Worm (Caenorhabditis elegans) whole organism, L2 larva: ENCODE data around the gene str-108.

ENCODE experiments used
- C34F6.9 ChIP-seq: fragments of 150-350 bp; optimal IDR thresholded peaks from 2 replicates; lab custom pipeline; 2014; ENCODE audit warnings: missing biosample characterization, missing genetic modification characterization
- F13H6.1 ChIP-seq: sonication (generic microtip); optimal IDR thresholded peaks from 2 replicates; lab custom pipeline; 2016; ENCODE audit warnings: missing genetic modification characterization, missing compliant biosample characterization
- Y55F3AM.14 ChIP-seq: fragments of 200-800 bp; sonication (Bioruptor generic); optimal IDR thresholded peaks from 2 replicates; lab custom pipeline; 2018; ENCODE audit warnings: mild to moderate bottlenecking, missing genetic modification characterization, missing compliant biosample characterization
- ZK546.5 ChIP-seq: sonication (generic microtip); optimal IDR thresholded peaks from 2 replicates; lab custom pipeline; 2017; ENCODE audit warnings: missing biosample characterization, missing genetic modification characterization
- alr-1 ChIP-seq: fragments of 150-350 bp; optimal IDR thresholded peaks from 2 replicates; lab custom pipeline; 2014; ENCODE audit warnings: missing biosample characterization, missing genetic modification characterization
- aly-2 ChIP-seq: fragments of 150-350 bp; optimal IDR thresholded peaks from 2 replicates; lab custom pipeline; 2014; ENCODE audit warnings: missing biosample characterization, missing genetic modification characterization
- ama-1 ChIP-seq: fragments of 150-350 bp; optimal IDR thresholded peaks from 2 replicates; lab custom pipeline; 2018; ENCODE audit warnings: inconsistent platforms
- ceh-82 ChIP-seq: fragments of 150-350 bp; optimal IDR thresholded peaks from 2 replicates; lab custom pipeline; 2014; ENCODE audit warnings: missing biosample characterization, missing genetic modification characterization
- dmd-4 ChIP-seq: sonication (generic microtip); optimal IDR thresholded peaks from 2 replicates; lab custom pipeline; 2017; ENCODE audit warnings: missing biosample characterization, missing genetic modification characterization
- egl-27 ChIP-seq: sonication (generic microtip); optimal IDR thresholded peaks from 3 replicates; lab custom pipeline; 2017; ENCODE audit warnings: missing biosample characterization, missing genetic modification reagents, missing genetic modification characterization
- fos-1 ChIP-seq: fragments of 150-350 bp; optimal IDR thresholded peaks from 2 replicates; lab custom pipeline; 2014; ENCODE audit warnings: missing biosample characterization, missing genetic modification characterization
- gmeb-1 ChIP-seq: fragments of 150-350 bp; optimal IDR thresholded peaks from 2 replicates; lab custom pipeline; 2014; ENCODE audit warnings: missing biosample characterization, missing genetic modification characterization
- lin-11 ChIP-seq: fragments of 150-350 bp; sonication (generic microtip); optimal IDR thresholded peaks from 2 replicates; lab custom pipeline; 2014; ENCODE audit warnings: missing biosample characterization, missing genetic modification characterization, inconsistent platforms, mixed read lengths
- lin-13 ChIP-seq: fragments of 150-350 bp; optimal IDR thresholded peaks from 2 replicates; lab custom pipeline; 2014; ENCODE audit warnings: missing biosample characterization, missing genetic modification reagents, missing genetic modification characterization
- lsy-2 ChIP-seq, 2 experiments: fragments of 150-350 bp in 1 of 2; sonication (generic microtip) in 1 of 2; optimal IDR thresholded peaks; 2 replicates each; lab custom pipeline; 2014 to 2017; ENCODE audit warnings: missing biosample characterization in 2 of 2, missing genetic modification characterization in 2 of 2
- mab-5 ChIP-seq: fragments of 150-350 bp; optimal IDR thresholded peaks from 2 replicates; lab custom pipeline; 2014; ENCODE audit warnings: missing biosample characterization, missing genetic modification characterization
- mbf-1 ChIP-seq: sonication (generic microtip); optimal IDR thresholded peaks from 2 replicates; lab custom pipeline; 2017; ENCODE audit warnings: missing biosample characterization, missing genetic modification characterization
- mdl-1 ChIP-seq, 2 experiments: fragments of 150-350 bp in 1 of 2; sonication (generic microtip) in 1 of 2; optimal IDR thresholded peaks; 2 replicates each; lab custom pipeline; 2017; ENCODE audit warnings: missing biosample characterization in 2 of 2, missing genetic modification characterization in 2 of 2
- nhr-10 ChIP-seq: sonication (generic microtip); optimal IDR thresholded peaks from 2 replicates; lab custom pipeline; 2017; ENCODE audit warnings: missing biosample characterization, missing genetic modification characterization
- nhr-11 ChIP-seq: fragments of 150-350 bp; optimal IDR thresholded peaks from 2 replicates; lab custom pipeline; 2014; ENCODE audit warnings: missing biosample characterization, missing genetic modification characterization
- nhr-12 ChIP-seq: fragments of 150-350 bp; optimal IDR thresholded peaks from 2 replicates; lab custom pipeline; 2014; ENCODE audit warnings: missing biosample characterization, missing genetic modification characterization
- nhr-129 ChIP-seq: fragments of 150-350 bp; optimal IDR thresholded peaks from 2 replicates; lab custom pipeline; 2014; ENCODE audit warnings: missing biosample characterization, missing genetic modification characterization
- nhr-23 ChIP-seq: fragments of 150-350 bp; optimal IDR thresholded peaks from 2 replicates; lab custom pipeline; 2014; ENCODE audit warnings: missing biosample characterization, missing genetic modification reagents, missing genetic modification characterization
- nhr-237 ChIP-seq: fragments of 150-350 bp; optimal IDR thresholded peaks from 2 replicates; lab custom pipeline; 2014; ENCODE audit warnings: missing biosample characterization, missing genetic modification characterization
- nhr-77 ChIP-seq: fragments of 150-350 bp; optimal IDR thresholded peaks from 2 replicates; lab custom pipeline; 2014; ENCODE audit warnings: missing biosample characterization, missing genetic modification characterization
- peb-1 ChIP-seq: fragments of 150-350 bp; optimal IDR thresholded peaks from 2 replicates; lab custom pipeline; 2014; ENCODE audit warnings: missing biosample characterization, missing genetic modification characterization
- sem-4 ChIP-seq: fragments of 150-350 bp; optimal IDR thresholded peaks from 2 replicates; lab custom pipeline; 2014; ENCODE audit warnings: missing biosample characterization, missing genetic modification reagents, missing genetic modification characterization
- skn-1 ChIP-seq: sonication (generic microtip); optimal IDR thresholded peaks from 2 replicates; lab custom pipeline; 2017; ENCODE audit warnings: missing biosample characterization, missing genetic modification characterization
- sma-3 ChIP-seq: sonication (generic microtip); optimal IDR thresholded peaks from 2 replicates; lab custom pipeline; 2016; ENCODE audit warnings: missing genetic modification reagents, missing genetic modification characterization, missing compliant biosample characterization
- sma-9 ChIP-seq, 2 experiments: fragments of 150-350 bp in 1 of 2; sonication (generic microtip) in 1 of 2; optimal IDR thresholded peaks; 2 replicates each; lab custom pipeline; 2014 to 2016; ENCODE audit warnings: missing genetic modification characterization in 2 of 2, mild to moderate bottlenecking in 1 of 2, missing biosample characterization in 1 of 2, missing compliant biosample characterization in 1 of 2, missing genetic modification reagents in 1 of 2, moderate library complexity in 1 of 2
- snpc-4 ChIP-seq: fragments of 150-350 bp; optimal IDR thresholded peaks from 2 replicates; lab custom pipeline; 2014; ENCODE audit warnings: missing biosample characterization, missing genetic modification characterization
- unc-55 ChIP-seq: fragments of 150-350 bp; sonication (generic microtip); optimal IDR thresholded peaks from 3 replicates; lab custom pipeline; 2014; ENCODE audit warnings: missing biosample characterization, missing genetic modification reagents, missing genetic modification characterization
- ztf-1 ChIP-seq: fragments of 200-800 bp; sonication (Bioruptor generic); conservative IDR thresholded peaks from 2 replicates; pipeline ENCODE4 v1.3.6; 2022; ENCODE audit warnings: missing genetic modification characterization, missing compliant biosample characterization
- ztf-11 ChIP-seq: sonication (generic microtip); optimal IDR thresholded peaks from 2 replicates; lab custom pipeline; 2017; ENCODE audit warnings: missing biosample characterization, missing genetic modification characterization
- ztf-4 ChIP-seq: fragments of 150-350 bp; optimal IDR thresholded peaks from 2 replicates; lab custom pipeline; 2014; ENCODE audit warnings: missing biosample characterization, missing genetic modification characterization

Gene str-108

DNA sequence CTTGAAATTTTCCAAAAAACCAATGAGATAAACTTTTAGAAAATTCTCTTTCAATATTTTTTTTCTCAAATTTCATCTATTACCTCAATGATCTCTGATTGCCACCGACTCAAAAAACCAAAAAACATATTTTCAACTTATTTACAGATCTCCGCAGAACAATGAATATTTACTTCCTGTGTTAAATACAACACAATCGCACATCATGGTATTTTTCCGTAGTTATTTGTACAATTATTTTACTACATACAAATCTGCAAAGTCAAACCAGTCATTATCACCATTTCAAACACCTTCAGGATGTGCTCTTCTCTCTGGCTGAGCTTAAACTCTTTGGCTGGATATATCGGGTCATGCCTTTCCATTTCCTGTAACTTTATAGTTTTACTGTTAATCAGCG, at the start of gene str-108:
str-108 (plus strand) TSS at position 301 of the 400 bp plus-strand sequence.
- TF ChIP-seq aly-2 (tag; lab: Kevin White, UChicago) (no peak), mdl-1 (tag; optimal IDR thresholded peaks at IDR 0.05; lab: Kevin White, UChicago) (no peak), lsy-2 (tag; optimal IDR thresholded peaks at IDR 0.05; lab: Kevin White, UChicago) (no peak), sma-3 (GFP tag; lab: Kevin White, UChicago) (no peak), mab-5 (tag; lab: Kevin White, UChicago) (no peak), alr-1 (tag; lab: Kevin White, UChicago) (no peak), fos-1 (tag; lab: Kevin White, UChicago) (no peak), nhr-12 (tag; lab: Kevin White, UChicago) (no peak), nhr-11 (tag; lab: Kevin White, UChicago) (no peak), sem-4 (no peak), lin-13 (GFP tag; lab: Kevin White, UChicago) (no peak), egl-27 (tag; lab: Kevin White, UChicago) (no peak), ztf-11 (tag; lab: Kevin White, UChicago) (no peak), ceh-82 (tag; lab: Kevin White, UChicago) (no peak), dmd-4 (tag; lab: Kevin White, UChicago) (no peak), nhr-237 (tag; lab: Kevin White, UChicago) (no peak), nhr-129 (no peak), lin-11 (tag; lab: Kevin White, UChicago) (no peak), Y55F3AM.14 (GFP tag; lab: Kevin White, UChicago) (no peak)

DNA sequence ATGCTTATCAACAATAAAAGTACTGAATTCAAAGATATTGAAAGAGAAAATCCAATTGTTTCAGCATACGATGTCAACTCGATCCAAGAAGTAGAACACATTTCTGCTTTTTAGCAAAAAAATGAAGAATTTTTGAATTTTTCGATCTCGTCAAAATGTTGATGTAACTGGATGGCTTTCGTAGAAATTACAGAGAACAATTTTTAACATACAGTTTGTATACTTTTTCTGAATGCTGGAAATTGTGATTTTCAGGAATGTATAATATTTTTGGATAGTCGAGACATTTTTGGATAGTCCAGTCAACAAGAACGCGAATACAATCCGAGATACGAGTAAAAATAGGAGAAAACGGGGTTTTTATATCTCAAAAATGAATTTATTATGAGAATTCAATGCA, 47.4 kb upstream of the str-108 start, which contains the start of gene str-103:
str-103 (minus strand) TSS at position 101 of the 400 bp plus-strand sequence.
- TF ChIP-seq dmd-4 (tag; lab: Kevin White, UChicago) (no peak), alr-1 (tag; lab: Kevin White, UChicago) (no peak), lsy-2 (tag; optimal IDR thresholded peaks at IDR 0.05; lab: Kevin White, UChicago) (no peak), ztf-1 (no peak), nhr-77 (tag; lab: Kevin White, UChicago) (no peak), nhr-12 (tag; lab: Kevin White, UChicago) (no peak)

ce11 chrV:16120499-16120898, 45.5 kb upstream of the str-108 start:
- TF ChIP-seq ZK546.5 (tag; lab: Kevin White, UChicago) (no peak), nhr-77 (tag; lab: Kevin White, UChicago) (no peak), lin-13 (GFP tag; lab: Kevin White, UChicago) (no peak), ztf-4 (tag; lab: Kevin White, UChicago) (no peak), C34F6.9 (tag; lab: Kevin White, UChicago) (no peak), lin-11 (tag; lab: Kevin White, UChicago) (no peak), ceh-82 (tag; lab: Kevin White, UChicago) (no peak), nhr-23 (tag; lab: Kevin White, UChicago) (no peak), fos-1 (tag; lab: Kevin White, UChicago) (no peak), gmeb-1 (tag; lab: Kevin White, UChicago) (no peak), nhr-10 (tag; lab: Kevin White, UChicago) (no peak)
- TF ChIP-seq, all 48 proteins: peak for 0

DNA sequence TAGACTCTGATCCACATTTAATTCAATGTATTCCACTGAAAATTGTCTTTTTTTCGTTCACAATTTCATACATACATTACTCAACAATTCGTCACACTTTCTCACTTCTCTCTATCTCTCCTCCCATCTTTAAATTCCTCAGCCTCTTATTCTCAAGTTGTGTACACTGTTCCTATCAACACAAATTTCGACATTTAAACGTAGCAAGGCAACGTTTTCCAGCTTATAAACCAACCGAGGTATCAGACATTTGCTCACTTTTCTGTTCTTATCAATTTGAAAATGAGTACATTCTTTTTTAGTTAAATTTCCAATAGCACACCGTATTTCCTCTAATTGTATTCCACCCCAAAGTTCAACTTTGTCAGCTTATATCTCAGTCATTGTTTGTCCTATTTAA, 45.1 kb upstream of the str-108 start, which contains the start of gene skr-3:
skr-3 (plus strand) TSS at position 163 of the 400 bp plus-strand sequence.
- peak; percentile 38 for TF ChIP-seq sma-9 (GFP tag; optimal IDR thresholded peaks at IDR 0.05; lab: Kevin White, UChicago)
- TF ChIP-seq sma-9 (tag; optimal IDR thresholded peaks at IDR 0.05; lab: Kevin White, UChicago) = no peak
- no peak for TF ChIP-seq dmd-4 (tag; lab: Kevin White, UChicago)
- peak; percentile 71 for TF ChIP-seq fos-1 (tag; lab: Kevin White, UChicago)
- no peak for TF ChIP-seq ztf-1

ce11 chrV:16121451-16121850, 44.6 kb upstream of the str-108 start:
- TF ChIP-seq ama-1 (lab: Kevin White, UChicago) (no peak), fos-1 (tag; lab: Kevin White, UChicago) (peak; percentile 24)

DNA sequence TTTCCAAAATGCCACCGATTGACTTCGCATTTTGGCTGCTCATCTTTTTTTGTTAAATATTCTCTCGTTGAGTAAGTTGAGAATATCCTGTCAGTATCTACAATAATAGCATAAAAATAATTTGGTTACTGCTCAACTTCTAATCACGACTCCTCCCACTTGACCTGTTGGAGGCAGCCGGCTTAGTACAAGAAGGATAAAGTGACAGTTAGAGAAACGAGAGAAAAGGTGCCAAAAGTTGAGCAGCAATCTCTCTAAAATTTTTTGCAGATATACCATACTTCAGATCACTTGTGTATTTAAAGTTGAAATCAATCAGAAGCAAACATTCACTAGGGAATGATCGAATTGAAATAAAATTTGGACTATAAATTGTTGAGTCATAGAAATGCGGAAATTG, 41.3 kb upstream of the str-108 start, which contains the start of gene nhr-111:
nhr-111 (minus strand) TSS at position 101 of the 400 bp plus-strand sequence.
- TF ChIP-seq skn-1 (tag; lab: Kevin White, UChicago) (no peak), nhr-237 (tag; lab: Kevin White, UChicago) (no peak), snpc-4 (no peak), lin-11 (tag; lab: Kevin White, UChicago) (no peak), peb-1 (tag; lab: Kevin White, UChicago) (no peak), ztf-4 (tag; lab: Kevin White, UChicago) (no peak), unc-55 (GFP tag; lab: Kevin White, UChicago) (no peak), F13H6.1 (tag; lab: Kevin White, UChicago) (no peak), mbf-1 (tag; lab: Kevin White, UChicago) (no peak), nhr-77 (tag; lab: Kevin White, UChicago) (no peak), ceh-82 (tag; lab: Kevin White, UChicago) (no peak)
